Fruit fly (Drosophila melanogaster) whole organism, embryonic: ENCODE measurements around the gene CycG.
A peak's percentile ranks its signal among the peaks of the same experiment; 100 is the strongest.

Experiments
- Abd-B ChIP-seq: fragments of 200-800 bp; sonication (Bioruptor generic); optimal IDR thresholded peaks from 2 replicates; lab custom pipeline; 2018; ENCODE audit warnings: missing biosample characterization, mild to moderate bottlenecking, missing genetic modification characterization, moderate library complexity
- Bteb2 ChIP-seq: fragments of 200-800 bp; sonication (Bioruptor generic); optimal IDR thresholded peaks from 2 replicates; lab custom pipeline; 2016; ENCODE audit warnings: missing biosample characterization, missing genetic modification characterization
- CG10431 ChIP-seq: fragments of 200-800 bp; sonication (Bioruptor generic); optimal IDR thresholded peaks from 3 replicates; lab custom pipeline; 2018; ENCODE audit warnings: missing biosample characterization, mild to moderate bottlenecking, missing genetic modification characterization
- CG12391 ChIP-seq: fragments of 200-800 bp; sonication (Bioruptor generic); optimal IDR thresholded peaks from 3 replicates; lab custom pipeline; 2018; ENCODE audit warnings: missing biosample characterization, mild to moderate bottlenecking, missing genetic modification characterization, moderate library complexity
- CG12769 ChIP-seq: fragments of 200-800 bp; sonication (Bioruptor generic); optimal IDR thresholded peaks from 2 replicates; lab custom pipeline; 2019; ENCODE audit warnings: missing biosample characterization, mild to moderate bottlenecking, missing genetic modification characterization, moderate library complexity
- CG13287 ChIP-seq: fragments of 200-800 bp; sonication (Bioruptor generic); IDR thresholded peaks from 2 replicates; pipeline ENCODE4 v1.3.6; 2022; ENCODE audit warnings: missing biosample characterization, missing genetic modification characterization; ENCODE audit not compliant: partially characterized antibody
- CG13296 ChIP-seq: fragments of 200-800 bp; sonication (Bioruptor generic); optimal IDR thresholded peaks from 3 replicates; lab custom pipeline; 2018; ENCODE audit warnings: missing biosample characterization, mild to moderate bottlenecking, missing genetic modification characterization
- CG1603 ChIP-seq: fragments of 200-800 bp; sonication (Bioruptor generic); optimal IDR thresholded peaks from 2 replicates; lab custom pipeline; 2019; ENCODE audit warnings: missing biosample characterization, mild to moderate bottlenecking, missing genetic modification characterization, moderate library complexity
- CG32532 ChIP-seq: fragments of 200-800 bp; sonication (Bioruptor generic); IDR thresholded peaks from 2 replicates; pipeline ENCODE4 v1.3.6; 2022; ENCODE audit warnings: missing biosample characterization, missing genetic modification characterization
- CG34224 ChIP-seq: fragments of 200-800 bp; sonication (Bioruptor generic); IDR thresholded peaks from 3 replicates; pipeline ENCODE4 v1.3.6; 2022; ENCODE audit warnings: missing biosample characterization, missing genetic modification characterization; ENCODE audit not compliant: partially characterized antibody
- CG34422 ChIP-seq: fragments of 200-800 bp; sonication (Bioruptor generic); IDR thresholded peaks from 3 replicates; pipeline ENCODE4 v1.3.6; 2022; ENCODE audit warnings: missing biosample characterization, missing genetic modification characterization
- CG4328 ChIP-seq: fragments of 200-800 bp; sonication (Bioruptor generic); optimal IDR thresholded peaks from 3 replicates; lab custom pipeline; 2017; ENCODE audit warnings: missing biosample characterization, missing genetic modification reagents, missing genetic modification characterization
- CG4404 ChIP-seq: fragments of 200-800 bp; sonication (Bioruptor generic); IDR thresholded peaks from 2 replicates; pipeline ENCODE4 v1.3.6; 2022; ENCODE audit warnings: missing biosample characterization, missing genetic modification characterization
- CG7271 ChIP-seq: fragments of 200-800 bp; sonication (Bioruptor generic); optimal IDR thresholded peaks from 2 replicates; lab custom pipeline; 2018; ENCODE audit warnings: missing biosample characterization, mild to moderate bottlenecking, missing genetic modification characterization, moderate library complexity
- CG7987 ChIP-seq: fragments of 200-800 bp; sonication (Bioruptor generic); optimal IDR thresholded peaks from 2 replicates; lab custom pipeline; 2018; ENCODE audit warnings: missing biosample characterization, mild to moderate bottlenecking, missing genetic modification characterization, moderate library complexity
- CG8281 ChIP-seq: fragments of 200-800 bp; sonication (Bioruptor generic); optimal IDR thresholded peaks from 2 replicates; lab custom pipeline; 2018; ENCODE audit warnings: missing biosample characterization, mild to moderate bottlenecking, missing genetic modification characterization, moderate library complexity
- Dbx ChIP-seq: fragments of 200-800 bp; sonication (Bioruptor generic); IDR thresholded peaks from 3 replicates; pipeline ENCODE4 v1.3.6; 2022; ENCODE audit warnings: missing biosample characterization, missing genetic modification characterization
- Doc3 ChIP-seq: fragments of 200-800 bp; sonication (Bioruptor generic); IDR thresholded peaks from 3 replicates; pipeline ENCODE4 v1.3.6; 2022; ENCODE audit warnings: missing biosample characterization, missing genetic modification characterization; ENCODE audit not compliant: partially characterized antibody
- E2f1 ChIP-seq: fragments of 200-800 bp; sonication (Bioruptor generic); IDR thresholded peaks from 2 replicates; pipeline ENCODE4 v1.3.6; 2022; ENCODE audit warnings: missing biosample characterization, missing genetic modification characterization
- Eip74EF ChIP-seq, 2 experiments: fragments of 200-800 bp in 1 of 2; fragments of >200 bp in 1 of 2; sonication (Bioruptor generic) in 1 of 2; optimal IDR thresholded peaks; 2 replicates each; lab custom pipeline; 2017 to 2019; ENCODE audit warnings: missing biosample characterization in 2 of 2, missing genetic modification characterization in 2 of 2, mild to moderate bottlenecking in 1 of 2, moderate library complexity in 1 of 2
- Ets65A ChIP-seq: fragments of 200-800 bp; sonication (Bioruptor generic); peaks from one replicate; lab custom pipeline; 2016; ENCODE audit warnings: missing biosample characterization, missing genetic modification characterization
- Fer1 ChIP-seq: fragments of 200-800 bp; sonication (Bioruptor generic); optimal IDR thresholded peaks from 2 replicates; lab custom pipeline; 2017; ENCODE audit warnings: missing biosample characterization, mild to moderate bottlenecking, missing genetic modification characterization
- Hr51 ChIP-seq, 2 experiments: fragments of 200-800 bp; sonication (Bioruptor generic); optimal IDR thresholded peaks; 2 replicates in 1 of 2; 3 replicates in 1 of 2; lab custom pipeline; 2016 to 2018; ENCODE audit warnings: missing biosample characterization in 2 of 2, missing genetic modification characterization in 2 of 2, mild to moderate bottlenecking in 1 of 2, moderate library complexity in 1 of 2
- Med ChIP-seq: fragments of 200-800 bp; sonication (Bioruptor generic); peaks from one replicate; lab custom pipeline; 2016; ENCODE audit warnings: missing biosample characterization, missing genetic modification characterization, mild to moderate bottlenecking, inconsistent platforms, moderate library complexity
- Six4 ChIP-seq: fragments of 200-800 bp; sonication (Bioruptor generic); optimal IDR thresholded peaks from 2 replicates; lab custom pipeline; 2016; ENCODE audit warnings: missing biosample characterization, missing genetic modification characterization
- Stat92E ChIP-seq, 3 experiments: fragments of >200 bp in 2 of 3; fragments of 200-800 bp in 1 of 3; sonication (Bioruptor generic) in 1 of 3; optimal IDR thresholded peaks; 2 replicates each; lab custom pipeline; 2017 to 2019; ENCODE audit warnings: missing biosample characterization in 3 of 3, missing genetic modification characterization in 3 of 3, mild to moderate bottlenecking in 1 of 3, moderate library complexity in 1 of 3
- bbx ChIP-seq: fragments of 200-800 bp; sonication (Bioruptor generic); IDR thresholded peaks from 2 replicates; pipeline ENCODE4 v1.3.6; 2022; ENCODE audit warnings: missing biosample characterization, missing genetic modification characterization; ENCODE audit not compliant: partially characterized antibody
- bcd ChIP-seq: fragments of 200-800 bp; sonication (Bioruptor generic); optimal IDR thresholded peaks from 2 replicates; lab custom pipeline; 2017; ENCODE audit warnings: missing biosample characterization, mild to moderate bottlenecking, missing genetic modification characterization
- bigmax ChIP-seq: fragments of 200-800 bp; sonication (Bioruptor generic); optimal IDR thresholded peaks from 2 replicates; lab custom pipeline; 2018; ENCODE audit warnings: missing biosample characterization, mild to moderate bottlenecking, missing genetic modification characterization
- br ChIP-seq: fragments of >200 bp; optimal IDR thresholded peaks from 2 replicates; lab custom pipeline; 2017
- caup ChIP-seq: fragments of 200-800 bp; sonication (Bioruptor generic); optimal IDR thresholded peaks from 3 replicates; lab custom pipeline; 2017; ENCODE audit warnings: missing biosample characterization, mild to moderate bottlenecking, missing genetic modification characterization, moderate library complexity; ENCODE audit not compliant: severe bottlenecking
- dmrt11E ChIP-seq: fragments of 200-800 bp; sonication (Bioruptor generic); optimal IDR thresholded peaks from 3 replicates; lab custom pipeline; 2018; ENCODE audit warnings: missing biosample characterization, mild to moderate bottlenecking, missing genetic modification characterization, moderate library complexity
- ftz-f1 ChIP-seq: fragments of 200-800 bp; sonication (Bioruptor generic); optimal IDR thresholded peaks from 2 replicates; lab custom pipeline; 2016; ENCODE audit warnings: missing biosample characterization, missing genetic modification characterization
- hb ChIP-seq: fragments of 200-800 bp; sonication (Bioruptor generic); IDR thresholded peaks from 3 replicates; pipeline ENCODE4 v1.3.6; 2022; ENCODE audit warnings: missing biosample characterization, missing genetic modification characterization; ENCODE audit not compliant: partially characterized antibody
- her ChIP-seq: fragments of 200-800 bp; sonication (Bioruptor generic); optimal IDR thresholded peaks from 2 replicates; lab custom pipeline; 2016; ENCODE audit warnings: missing biosample characterization, missing genetic modification characterization
- mirr ChIP-seq: fragments of 200-800 bp; sonication (Bioruptor generic); optimal IDR thresholded peaks from 3 replicates; lab custom pipeline; 2018; ENCODE audit warnings: missing biosample characterization, mild to moderate bottlenecking, missing genetic modification characterization
- nau ChIP-seq: fragments of 200-800 bp; sonication (Bioruptor generic); optimal IDR thresholded peaks from 3 replicates; lab custom pipeline; 2017; ENCODE audit warnings: missing biosample characterization, mild to moderate bottlenecking, missing genetic modification characterization, missing genetic modification reagents
- nerfin-2 ChIP-seq: fragments of 200-800 bp; sonication (Bioruptor generic); IDR thresholded peaks from 2 replicates; pipeline ENCODE4 v1.3.6; 2022; ENCODE audit warnings: missing biosample characterization, missing genetic modification characterization; ENCODE audit not compliant: partially characterized antibody
- pho ChIP-seq: fragments of 200-800 bp; sonication (Bioruptor generic); optimal IDR thresholded peaks from 2 replicates; lab custom pipeline; 2016; ENCODE audit warnings: missing biosample characterization, missing genetic modification characterization
- pita ChIP-seq: fragments of 200-800 bp; sonication (Bioruptor generic); optimal IDR thresholded peaks from 2 replicates; lab custom pipeline; 2017; ENCODE audit warnings: missing biosample characterization, mild to moderate bottlenecking, missing genetic modification characterization
- psq ChIP-seq: fragments of 200-800 bp; sonication (Bioruptor generic); optimal IDR thresholded peaks from 2 replicates; lab custom pipeline; 2017; ENCODE audit warnings: missing biosample characterization, missing genetic modification characterization
- so ChIP-seq: fragments of 200-800 bp; sonication (Bioruptor generic); IDR thresholded peaks from 3 replicates; pipeline ENCODE4 v1.3.6; 2022; ENCODE audit warnings: missing biosample characterization, missing genetic modification characterization
- sqz ChIP-seq: fragments of 200-800 bp; sonication (Bioruptor generic); optimal IDR thresholded peaks from 3 replicates; lab custom pipeline; 2018; ENCODE audit warnings: missing biosample characterization, mild to moderate bottlenecking, missing genetic modification characterization
- tin ChIP-seq: fragments of 200-800 bp; sonication (Bioruptor generic); optimal IDR thresholded peaks from 3 replicates; lab custom pipeline; 2016; ENCODE audit warnings: missing biosample characterization, missing genetic modification characterization
- tio ChIP-seq: fragments of 200-800 bp; sonication (Bioruptor generic); optimal IDR thresholded peaks from 2 replicates; lab custom pipeline; 2017; ENCODE audit warnings: missing biosample characterization, missing genetic modification characterization, inconsistent platforms
- wek ChIP-seq: fragments of 200-800 bp; sonication (Bioruptor generic); optimal IDR thresholded peaks from 3 replicates; lab custom pipeline; 2018; ENCODE audit warnings: missing biosample characterization, mild to moderate bottlenecking, missing genetic modification characterization, moderate library complexity
- wor ChIP-seq: fragments of 200-800 bp; sonication (Bioruptor generic); IDR thresholded peaks from 2 replicates; pipeline ENCODE4 v1.3.6; 2022; ENCODE audit warnings: missing biosample characterization, missing genetic modification characterization

Gene CycG

DNA sequence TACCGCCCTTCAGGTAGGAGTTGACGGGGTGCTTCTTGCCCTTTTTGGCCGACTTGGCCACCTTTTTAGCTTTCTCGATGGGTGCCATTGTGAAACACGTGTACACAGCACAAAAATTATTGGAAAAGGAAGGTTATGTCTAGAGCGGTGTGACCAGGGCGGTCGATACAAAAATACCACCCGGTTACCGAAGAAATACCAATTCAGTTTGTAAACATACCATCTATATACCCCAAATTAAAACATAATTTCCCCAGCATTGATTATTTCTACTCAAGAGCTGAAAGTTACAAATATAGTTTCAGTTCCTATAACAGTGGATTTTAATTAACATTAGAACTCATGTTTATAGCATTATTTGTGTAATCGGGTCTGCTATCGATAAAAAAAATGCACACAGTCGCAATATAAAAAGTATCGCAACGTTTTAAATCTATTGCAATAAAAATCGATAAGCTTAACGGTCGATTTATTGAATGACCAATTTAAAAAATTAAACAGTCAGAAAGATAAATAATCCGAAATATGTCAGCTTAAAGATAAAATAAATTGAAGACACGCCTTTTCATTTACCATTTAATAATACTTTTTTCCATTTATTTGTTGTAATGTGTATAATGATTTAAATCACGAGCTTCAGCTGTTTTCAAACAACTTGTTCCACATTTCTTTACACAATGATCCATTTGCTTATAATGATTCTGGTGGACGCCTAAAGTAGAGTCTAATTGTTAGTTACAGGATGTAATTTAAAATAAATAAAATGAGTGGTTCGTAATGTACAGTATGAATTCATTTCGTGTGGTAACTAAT lies 16.2 kb downstream of the CycG start, which contains the start of gene RpL6:
Gene RpL6, minus strand, starts transcription at position 134 of the 813 bp plus-strand sequence.
- TF ChIP-seq br: no peak
- TF ChIP-seq CG12769: no peak
- no peak for TF ChIP-seq tin
- no peak for TF ChIP-seq E2f1 (GFP tag; lab: Robert Waterston, UW)
- TF ChIP-seq Abd-B (GFP tag; lab: Kevin White, UChicago): no peak
- peak; percentile 10 for TF ChIP-seq her (GFP tag; lab: Kevin White, UChicago)
- peak; percentile 81 for TF ChIP-seq nerfin-2 (GFP tag; lab: Robert Waterston, UW)
- TF ChIP-seq CG34224 (GFP tag; lab: Robert Waterston, UW): peak; percentile 88
- peak; percentile 10 for TF ChIP-seq bcd (GFP tag; lab: Kevin White, UChicago)
- peak; percentile 24 for TF ChIP-seq CG13296 (GFP tag; lab: Kevin White, UChicago)
- no peak for TF ChIP-seq Eip74EF (GFP tag; optimal IDR thresholded peaks at IDR 0.05; lab: Kevin White, UChicago)
- peak; percentile 16 for TF ChIP-seq caup
- peak; percentile 97 for TF ChIP-seq bigmax (GFP tag; lab: Kevin White, UChicago)
- peak; percentile 25 for TF ChIP-seq pho (GFP tag; lab: Kevin White, UChicago)
- no peak for TF ChIP-seq CG4404 (GFP tag; lab: Robert Waterston, UW)
- no peak for TF ChIP-seq wor
- TF ChIP-seq Med (GFP tag; lab: Kevin White, UChicago): peak; percentile 82
- TF ChIP-seq CG32532 (GFP tag; lab: Robert Waterston, UW): peak; percentile 43
- peak; percentile 54 for TF ChIP-seq CG12391 (tag; lab: Kevin White, UChicago)
- TF ChIP-seq sqz (GFP tag; lab: Kevin White, UChicago): no peak
- TF ChIP-seq Six4: no peak
- TF ChIP-seq CG4328: peak; percentile 12
- TF ChIP-seq Hr51 (GFP tag; optimal IDR thresholded peaks at IDR 0.05; lab: Kevin White, UChicago): no peak
- peak; percentile 88 for TF ChIP-seq CG13287 (GFP tag; lab: Robert Waterston, UW)
- TF ChIP-seq nau (GFP tag; lab: Kevin White, UChicago): no peak
- TF ChIP-seq CG7987: peak; percentile 57
- peak; percentile 40 for TF ChIP-seq Fer1 (GFP tag; lab: Kevin White, UChicago)
- TF ChIP-seq mirr (GFP tag; lab: Kevin White, UChicago): peak; percentile 58
- TF ChIP-seq Dbx (GFP tag; lab: Robert Waterston, UW): no peak; the same call in 2 of the 3 replicates
- no peak for TF ChIP-seq pita (GFP tag; lab: Kevin White, UChicago)
- TF ChIP-seq tio (GFP tag; lab: Kevin White, UChicago): no peak
- peak; percentile 72 for TF ChIP-seq bbx
- peak; percentile 72 for TF ChIP-seq Doc3 (GFP tag; lab: Robert Waterston, UW)
- TF ChIP-seq so (GFP tag; lab: Robert Waterston, UW): 0 out of 3 replicates have a peak, but pooled peaks have one; percentile 11
- peak; percentile 66 for TF ChIP-seq ftz-f1 (GFP tag; lab: Kevin White, UChicago)
- TF ChIP-seq dmrt11E (tag; lab: Kevin White, UChicago): no peak
- no peak for TF ChIP-seq psq (GFP tag; lab: Kevin White, UChicago)
- TF ChIP-seq CG8281: no peak
- TF ChIP-seq Bteb2 (GFP tag; lab: Kevin White, UChicago): no peak
- TF ChIP-seq hb (GFP tag; lab: Robert Waterston, UW): peak; percentile 83
- peak; percentile 41 for TF ChIP-seq wek (GFP tag; lab: Kevin White, UChicago)
- TF ChIP-seq CG7271 (tag; lab: Kevin White, UChicago): peak; percentile 34
- TF ChIP-seq CG10431 (GFP tag; lab: Kevin White, UChicago): no peak
- peak; percentile 64 for TF ChIP-seq Ets65A (GFP tag; lab: Kevin White, UChicago)
- peak; percentile 60 for TF ChIP-seq CG1603 (tag; lab: Kevin White, UChicago)
- TF ChIP-seq CG34422: peak; percentile 76; the same call in 1 of the 3 replicates
- TF ChIP-seq Stat92E (GFP tag; optimal IDR thresholded peaks at IDR 0.05; lab: Kevin White, UChicago): peak in 1 of 3 experiments; percentile 49
